Worm (Caenorhabditis elegans) whole organism, L3 larva: ENCODE results near the gene pmp-5.

Experiments used
- ceh-82 ChIP-seq: fragments of 150-350 bp; optimal IDR thresholded peaks from 2 replicates; lab custom pipeline; 2014; ENCODE audit warnings: missing biosample characterization, missing genetic modification characterization
- nhr-25 ChIP-seq: sonication (generic microtip); optimal IDR thresholded peaks from 2 replicates; lab custom pipeline; 2017; ENCODE audit warnings: missing biosample characterization, missing genetic modification characterization
- nhr-76 ChIP-seq: fragments of 150-350 bp; sonication (generic microtip); optimal IDR thresholded peaks from 5 replicates; lab custom pipeline; 2014; ENCODE audit warnings: missing biosample characterization, missing genetic modification characterization

DNA sequence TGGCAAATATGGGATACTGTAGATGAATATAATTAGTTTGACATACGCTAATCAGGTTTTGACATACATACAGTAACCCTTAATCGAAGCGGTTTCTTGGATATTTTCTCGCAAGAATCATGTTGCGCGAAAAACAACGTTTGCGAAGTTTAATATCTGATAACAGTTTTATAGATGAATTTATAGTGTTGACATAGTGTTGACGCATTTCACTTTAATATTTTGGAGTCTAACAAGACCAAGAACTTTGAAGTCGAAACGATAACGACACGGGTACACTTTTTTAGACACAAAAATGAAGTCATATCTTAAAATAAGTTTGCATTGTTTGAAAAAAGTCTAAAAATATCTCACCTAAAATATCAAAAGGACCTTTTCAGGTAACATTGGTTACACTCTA is 49.3 kb downstream of the pmp-5 start:
- TF ChIP-seq nhr-25 (tag; lab: Kevin White, UChicago) (no peak), nhr-76 (tag; lab: Kevin White, UChicago) (no peak), ceh-82 (no peak)
